Fruit fly (Drosophila melanogaster) whole organism, embryonic: ENCODE results near the gene ph-d.
A peak's percentile ranks its signal among the peaks of the same experiment; 100 is the strongest.

Experiments used
- Ada2b ChIP-seq: fragments of 200-800 bp; sonication (Bioruptor generic); IDR thresholded peaks from 2 replicates; pipeline ENCODE4 v1.3.6; 2022; ENCODE audit warnings: missing biosample characterization, missing genetic modification characterization
- Awh ChIP-seq: fragments of 200-800 bp; sonication (Bioruptor generic); IDR thresholded peaks from 2 replicates; pipeline ENCODE4, ENCODE4 v1.3.6; 2022; ENCODE audit warnings: missing biosample characterization, missing genetic modification characterization
- CG10565 ChIP-seq: fragments of 200-800 bp; sonication (Bioruptor generic); optimal IDR thresholded peaks from 3 replicates; lab custom pipeline; 2016; ENCODE audit warnings: missing biosample characterization, mild to moderate bottlenecking, missing genetic modification characterization
- CG11398 ChIP-seq: fragments of 200-800 bp; sonication (Bioruptor generic); optimal IDR thresholded peaks from 2 replicates; lab custom pipeline; 2016; ENCODE audit warnings: missing biosample characterization, missing genetic modification characterization
- CG11456 ChIP-seq: fragments of 200-800 bp; sonication (Bioruptor generic); IDR thresholded peaks from 3 replicates; pipeline ENCODE4 v1.3.6; 2022; ENCODE audit warnings: missing biosample characterization, missing genetic modification characterization
- CG12155 ChIP-seq: fragments of 200-800 bp; sonication (Bioruptor generic); optimal IDR thresholded peaks from 3 replicates; lab custom pipeline; 2016; ENCODE audit warnings: missing biosample characterization, missing genetic modification characterization
- CG12659 ChIP-seq: fragments of 200-800 bp; sonication (Bioruptor generic); optimal IDR thresholded peaks from 3 replicates; lab custom pipeline; 2017; ENCODE audit warnings: mild to moderate bottlenecking, missing biosample characterization, missing genetic modification reagents, missing genetic modification characterization
- CG14710 ChIP-seq: fragments of 200-800 bp; sonication (Bioruptor generic); optimal IDR thresholded peaks from 3 replicates; lab custom pipeline; 2019; ENCODE audit warnings: missing biosample characterization, mild to moderate bottlenecking, missing genetic modification characterization, moderate library complexity
- CG1602 ChIP-seq: fragments of 200-800 bp; sonication (Bioruptor generic); optimal IDR thresholded peaks from 3 replicates; lab custom pipeline; 2016; ENCODE audit warnings: missing biosample characterization, missing genetic modification characterization
- CG16779 ChIP-seq: fragments of 200-800 bp; sonication (Bioruptor generic); IDR thresholded peaks from 2 replicates; pipeline ENCODE4 v1.3.6; 2022; ENCODE audit warnings: missing biosample characterization, missing genetic modification characterization
- CG17912 ChIP-seq: fragments of 200-800 bp; sonication (Bioruptor generic); optimal IDR thresholded peaks from 2 replicates; lab custom pipeline; 2018; ENCODE audit warnings: missing biosample characterization, mild to moderate bottlenecking, missing genetic modification characterization
- CG18011 ChIP-seq: fragments of 200-800 bp; sonication (Bioruptor generic); optimal IDR thresholded peaks from 2 replicates; lab custom pipeline; 2017; ENCODE audit warnings: missing biosample characterization, missing genetic modification characterization, mild to moderate bottlenecking, moderate library complexity, missing genotype
- CG2202 ChIP-seq: fragments of 200-800 bp; sonication (Bioruptor generic); optimal IDR thresholded peaks from 2 replicates; lab custom pipeline; 2018; ENCODE audit warnings: missing biosample characterization, mild to moderate bottlenecking, missing genetic modification characterization
- CG30431 ChIP-seq: fragments of 200-800 bp; sonication (Bioruptor generic); optimal IDR thresholded peaks from 2 replicates; lab custom pipeline; 2017; ENCODE audit warnings: missing biosample characterization, missing genetic modification characterization
- CG3726 ChIP-seq: fragments of 200-800 bp; sonication (Bioruptor generic); IDR thresholded peaks from 3 replicates; pipeline ENCODE4, ENCODE4 v1.3.6; 2022; ENCODE audit warnings: missing biosample characterization, missing genetic modification characterization
- CG42726 ChIP-seq: fragments of 200-800 bp; sonication (Bioruptor generic); IDR thresholded peaks from 2 replicates; pipeline ENCODE4 v1.3.6; 2022; ENCODE audit warnings: missing biosample characterization, missing genetic modification characterization; ENCODE audit not compliant: partially characterized antibody
- CG6689 ChIP-seq: fragments of 200-800 bp; sonication (Bioruptor generic); IDR thresholded peaks from 2 replicates; pipeline ENCODE4 v1.3.6; 2022; ENCODE audit warnings: missing biosample characterization, missing genetic modification characterization
- CG9876 ChIP-seq: fragments of 200-800 bp; sonication (Bioruptor generic); optimal IDR thresholded peaks from 2 replicates; lab custom pipeline; 2016; ENCODE audit warnings: missing biosample characterization, missing genetic modification characterization
- CHES-1-like ChIP-seq: fragments of 200-800 bp; sonication (Bioruptor generic); optimal IDR thresholded peaks from 2 replicates; lab custom pipeline; 2016; ENCODE audit warnings: missing biosample characterization, missing genetic modification characterization
- CkIIα-i1 ChIP-seq: fragments of 200-800 bp; sonication (Bioruptor generic); IDR thresholded peaks from 2 replicates; pipeline ENCODE4 v1.3.6; 2022; ENCODE audit warnings: missing biosample characterization, missing genetic modification characterization
- CrebB ChIP-seq: fragments of 200-800 bp; sonication (Bioruptor generic); optimal IDR thresholded peaks from 3 replicates; lab custom pipeline; 2018; ENCODE audit warnings: missing biosample characterization, mild to moderate bottlenecking, missing genetic modification characterization
- D ChIP-seq, 2 experiments: fragments of 200-800 bp in 1 of 2; fragments of >200 bp in 1 of 2; sonication (Bioruptor generic) in 1 of 2; optimal IDR thresholded peaks; 2 replicates in 1 of 2; 3 replicates in 1 of 2; lab custom pipeline; 2017; ENCODE audit warnings: mild to moderate bottlenecking in 1 of 2, missing biosample characterization in 1 of 2, missing genetic modification characterization in 1 of 2, missing genetic modification reagents in 1 of 2
- Dbx ChIP-seq: fragments of 200-800 bp; sonication (Bioruptor generic); IDR thresholded peaks from 3 replicates; pipeline ENCODE4 v1.3.6; 2022; ENCODE audit warnings: missing biosample characterization, missing genetic modification characterization
- Dip2 ChIP-seq: fragments of 200-800 bp; sonication (Bioruptor generic); IDR thresholded peaks from 2 replicates; pipeline ENCODE4 v1.3.6; 2022; ENCODE audit warnings: missing biosample characterization, missing genetic modification characterization
- HLH54F ChIP-seq: fragments of 200-800 bp; sonication (Bioruptor generic); optimal IDR thresholded peaks from 3 replicates; lab custom pipeline; 2016; ENCODE audit warnings: missing biosample characterization, missing genetic modification characterization
- Hr78 ChIP-seq, 2 experiments: fragments of 200-800 bp in 1 of 2; fragments of >200 bp in 1 of 2; sonication (Bioruptor generic) in 1 of 2; optimal IDR thresholded peaks; 2 replicates each; lab custom pipeline; 2017 to 2019; ENCODE audit warnings: missing biosample characterization in 2 of 2, missing genetic modification characterization in 2 of 2, mild to moderate bottlenecking in 1 of 2, moderate library complexity in 1 of 2
- Mrtf ChIP-seq: fragments of 200-800 bp; sonication (Bioruptor generic); IDR thresholded peaks from 3 replicates; pipeline ENCODE4 v1.3.6; 2022; ENCODE audit warnings: missing biosample characterization, missing genetic modification characterization
- Pdp1 ChIP-seq, 2 experiments: fragments of 200-800 bp; sonication (Bioruptor generic); optimal IDR thresholded peaks; 3 replicates each; lab custom pipeline; 2016; ENCODE audit warnings: missing biosample characterization in 2 of 2, missing genetic modification characterization in 2 of 2, mild to moderate bottlenecking in 1 of 2, moderate library complexity in 1 of 2
- Sin3A ChIP-seq: fragments of >200 bp; optimal IDR thresholded peaks from 2 replicates; lab custom pipeline; 2018
- Sry-β ChIP-seq: fragments of 200-800 bp; sonication (Bioruptor generic); optimal IDR thresholded peaks from 2 replicates; lab custom pipeline; 2018; ENCODE audit warnings: missing biosample characterization, mild to moderate bottlenecking, missing genetic modification characterization, moderate library complexity
- abd-A ChIP-seq: fragments of 200-800 bp; sonication (Bioruptor generic); optimal IDR thresholded peaks from 3 replicates; lab custom pipeline; 2019; ENCODE audit warnings: missing biosample characterization, mild to moderate bottlenecking, missing genetic modification characterization, moderate library complexity
- ash1 ChIP-seq: fragments of 200-800 bp; sonication (Bioruptor generic); optimal IDR thresholded peaks from 2 replicates; lab custom pipeline; 2018; ENCODE audit warnings: missing biosample characterization, mild to moderate bottlenecking, missing genetic modification characterization
- bab2 ChIP-seq: fragments of 200-800 bp; sonication (Bioruptor generic); optimal IDR thresholded peaks from 2 replicates; lab custom pipeline; 2016; ENCODE audit warnings: missing biosample characterization, missing genetic modification characterization
- bowl ChIP-seq: fragments of 200-800 bp; sonication (Bioruptor generic); IDR thresholded peaks from 2 replicates; pipeline ENCODE4 v1.3.6; 2022; ENCODE audit warnings: missing biosample characterization, missing genetic modification characterization
- croc ChIP-seq: fragments of 200-800 bp; sonication (Bioruptor generic); conservative IDR thresholded peaks from 3 replicates; pipeline ENCODE4 v1.3.6; 2022; ENCODE audit warnings: missing biosample characterization, missing genetic modification characterization
- dm ChIP-seq: fragments of 200-800 bp; sonication (Bioruptor generic); optimal IDR thresholded peaks from 3 replicates; lab custom pipeline; 2016; ENCODE audit warnings: missing biosample characterization, missing genetic modification characterization
- gro ChIP-seq: fragments of 200-800 bp; sonication (Bioruptor generic); optimal IDR thresholded peaks from 2 replicates; lab custom pipeline; 2016; ENCODE audit warnings: missing biosample characterization, missing genetic modification characterization
- gt ChIP-seq: fragments of 200-800 bp; sonication (Bioruptor generic); IDR thresholded peaks from 2 replicates; pipeline ENCODE4 v1.3.6; 2022; ENCODE audit warnings: missing biosample characterization, missing genetic modification characterization
- h ChIP-seq: fragments of >200 bp; optimal IDR thresholded peaks from 2 replicates; lab custom pipeline; 2017
- her ChIP-seq: fragments of 200-800 bp; sonication (Bioruptor generic); optimal IDR thresholded peaks from 2 replicates; lab custom pipeline; 2016; ENCODE audit warnings: missing biosample characterization, missing genetic modification characterization
- jigr1 ChIP-seq: fragments of 200-800 bp; sonication (Bioruptor generic); IDR thresholded peaks from 3 replicates; pipeline ENCODE4 v1.3.6; 2022; ENCODE audit warnings: missing biosample characterization, missing genetic modification characterization
- nerfin-1 ChIP-seq: fragments of 200-800 bp; sonication (Bioruptor generic); optimal IDR thresholded peaks from 3 replicates; lab custom pipeline; 2019; ENCODE audit warnings: missing biosample characterization, mild to moderate bottlenecking, missing genetic modification characterization, moderate library complexity
- nmo ChIP-seq: fragments of 200-800 bp; sonication (Bioruptor generic); optimal IDR thresholded peaks from 2 replicates; lab custom pipeline; 2018; ENCODE audit warnings: missing biosample characterization, mild to moderate bottlenecking, missing genetic modification characterization, moderate library complexity
- oc ChIP-seq: fragments of 200-800 bp; sonication (Bioruptor generic); optimal IDR thresholded peaks from 2 replicates; lab custom pipeline; 2018; ENCODE audit warnings: missing biosample characterization, mild to moderate bottlenecking, missing genetic modification characterization, moderate library complexity
- otp ChIP-seq: fragments of 200-800 bp; sonication (Bioruptor generic); IDR thresholded peaks from 3 replicates; pipeline ENCODE4, ENCODE4 v1.3.6; 2022; ENCODE audit warnings: missing biosample characterization, missing genetic modification characterization
- prd ChIP-seq, 3 experiments: fragments of >200 bp in 2 of 3; fragments of 200-800 bp in 1 of 3; sonication (Bioruptor generic) in 1 of 3; optimal IDR thresholded peaks in 2 of 3; IDR thresholded peaks in 1 of 3; 2 replicates in 2 of 3; 3 replicates in 1 of 3; pipeline versions ENCODE4 v1.3.6 to Lab custom; 2017 to 2022; ENCODE audit warnings: missing biosample characterization in 1 of 3, missing genetic modification characterization in 1 of 3
- psq ChIP-seq: fragments of 200-800 bp; sonication (Bioruptor generic); optimal IDR thresholded peaks from 2 replicates; lab custom pipeline; 2017; ENCODE audit warnings: missing biosample characterization, missing genetic modification characterization
- pum ChIP-seq: fragments of 200-800 bp; sonication (Bioruptor generic); optimal IDR thresholded peaks from 2 replicates; lab custom pipeline; 2016; ENCODE audit warnings: missing biosample characterization, missing genetic modification characterization
- tup ChIP-seq: fragments of 200-800 bp; sonication (Bioruptor generic); optimal IDR thresholded peaks from 2 replicates; lab custom pipeline; 2016; ENCODE audit warnings: missing biosample characterization, mild to moderate bottlenecking, missing genetic modification characterization, moderate library complexity
- tx ChIP-seq: fragments of 200-800 bp; sonication (Bioruptor generic); optimal IDR thresholded peaks from 2 replicates; lab custom pipeline; 2016; ENCODE audit warnings: missing biosample characterization, missing genetic modification characterization
- unpg ChIP-seq: fragments of 200-800 bp; sonication (Bioruptor generic); optimal IDR thresholded peaks from 3 replicates; lab custom pipeline; 2018; ENCODE audit warnings: missing biosample characterization, mild to moderate bottlenecking, missing genetic modification characterization, moderate library complexity

The ph-d gene

dm6 chrX:2083109-2083508 is 40.0 kb downstream of the ph-d start (continued):
- TF ChIP-seq croc (GFP tag; lab: Robert Waterston, UW) (no peak), ash1 (peak; percentile 35), CrebB (tag; lab: Kevin White, UChicago) (peak; percentile 56), Awh (GFP tag; lab: Robert Waterston, UW) (no peak), nmo (GFP tag; lab: Kevin White, UChicago) (peak; percentile 30), her (GFP tag; lab: Kevin White, UChicago) (no peak), gt (no peak), CG12155 (GFP tag; lab: Kevin White, UChicago) (peak; percentile 63), CG11456 (peak; percentile 85), otp (GFP tag; lab: Robert Waterston, UW) (0 out of 3 replicates have a peak, but pooled peaks have one; percentile 32), prd (optimal IDR thresholded peaks at IDR 0.05; lab: Kevin White, UChicago) (no peak), prd (GFP tag; IDR thresholded peaks at IDR 0.05; lab: Robert Waterston, UW) (peak; percentile 75), Mrtf (peak; percentile 54; the same call in 1 of the 3 replicates), Hr78 (GFP tag; optimal IDR thresholded peaks at IDR 0.05; lab: Kevin White, UChicago) (no peak), pum (peak; percentile 16), oc (no peak), Sin3A (lab: Kevin White, UChicago) (no peak), abd-A (tag; lab: Kevin White, UChicago) (no peak), CG11398 (GFP tag; lab: Kevin White, UChicago) (no peak), Dbx (peak; percentile 76), psq (GFP tag; lab: Kevin White, UChicago) (no peak), CG10565 (no peak), Pdp1 (GFP tag; optimal IDR thresholded peaks at IDR 0.05; lab: Kevin White, UChicago) (peak; percentile 12 to 36), CG17912 (GFP tag; lab: Kevin White, UChicago) (no peak), CG6689 (GFP tag; lab: Robert Waterston, UW) (peak; percentile 42; the same call in 1 of the 2 replicates), CG12659 (GFP tag; lab: Kevin White, UChicago) (peak; percentile 11), D (optimal IDR thresholded peaks at IDR 0.05; lab: Kevin White, UChicago) (no peak), D (GFP tag; optimal IDR thresholded peaks at IDR 0.05; lab: Kevin White, UChicago) (no peak), dm (GFP tag; lab: Kevin White, UChicago) (no peak), CG16779 (GFP tag; lab: Robert Waterston, UW) (no peak), CG18011 (GFP tag; lab: Kevin White, UChicago) (no peak), CG14710 (tag; lab: Kevin White, UChicago) (no peak), CG3726 (GFP tag; lab: Robert Waterston, UW) (no peak), Ada2b (GFP tag; lab: Robert Waterston, UW) (peak; percentile 62), Sry-β (GFP tag; lab: Kevin White, UChicago) (no peak), unpg (GFP tag; lab: Kevin White, UChicago) (peak; percentile 57), CG30431 (GFP tag; lab: Kevin White, UChicago) (peak; percentile 23), tx (peak; percentile 1), CG1602 (GFP tag; lab: Kevin White, UChicago) (no peak), tup (GFP tag; lab: Kevin White, UChicago) (no peak), CG42726 (no peak), CG2202 (no peak), HLH54F (GFP tag; lab: Kevin White, UChicago) (peak; percentile 62), CHES-1-like (GFP tag; lab: Kevin White, UChicago) (peak; percentile 22), gro (GFP tag; lab: Kevin White, UChicago) (peak; percentile 64), bab2 (GFP tag; lab: Kevin White, UChicago) (peak; percentile 23), nerfin-1 (tag; lab: Kevin White, UChicago) (no peak), CG9876 (GFP tag; lab: Kevin White, UChicago) (no peak), bowl (GFP tag; lab: Robert Waterston, UW) (no peak), h (lab: Kevin White, UChicago) (no peak), CkIIα-i1 (GFP tag; lab: Robert Waterston, UW) (no peak), Dip2 (GFP tag; lab: Robert Waterston, UW) (no peak), jigr1 (no peak)
